Fruit fly (Drosophila melanogaster) whole organism: ENCODE data around the gene Cpr72Ec.
A peak's percentile ranks its signal among the peaks of the same experiment; 100 is the strongest.

Experiments
- CG8478 ChIP-seq: fragments of >200 bp; optimal IDR thresholded peaks from 2 replicates; lab custom pipeline; 2018; ENCODE audit warnings: inconsistent platforms
- Dll ChIP-seq: fragments of >200 bp; optimal IDR thresholded peaks from 2 replicates; lab custom pipeline; 2017
- EcR ChIP-seq, 2 experiments: fragments of >200 bp; optimal IDR thresholded peaks; 2 replicates each; lab custom pipeline; 2017; ENCODE audit warnings: missing biosample characterization in 2 of 2, missing genetic modification characterization in 2 of 2, missing genetic modification reagents in 2 of 2
- pan ChIP-seq: fragments of >200 bp; optimal IDR thresholded peaks from 2 replicates; lab custom pipeline; 2017
- psq ChIP-seq: fragments of >200 bp; optimal IDR thresholded peaks from 2 replicates; lab custom pipeline; 2017
- usp ChIP-seq: fragments of >200 bp; optimal IDR thresholded peaks from 2 replicates; lab custom pipeline; 2017; ENCODE audit warnings: missing biosample characterization, missing genetic modification characterization, mixed read lengths

- TF ChIP-seq psq (lab: Kevin White, UChicago): no peak
- TF ChIP-seq EcR (GFP tag; optimal IDR thresholded peaks at IDR 0.05; lab: Kevin White, UChicago): peak in 1 of 2 experiments; percentile 35
- no peak for TF ChIP-seq usp (GFP tag; lab: Kevin White, UChicago)
- TF ChIP-seq Dll (lab: Kevin White, UChicago): peak; percentile 32
- no peak for TF ChIP-seq CG8478 (lab: Kevin White, UChicago)
- TF ChIP-seq pan (lab: Kevin White, UChicago): no peak
Observed at dm6 chr3L:16409440-16410233, 42.5 kb upstream of the Cpr72Ec start.
